Fruit fly (Drosophila melanogaster) whole organism, prepupa: ENCODE data around the gene CG12091.
A peak's percentile ranks its signal among the peaks of the same experiment; 100 is the strongest.

Experiments
- CG11902 ChIP-seq: fragments of 200-800 bp; sonication (Bioruptor generic); optimal IDR thresholded peaks from 3 replicates; lab custom pipeline; 2016; ENCODE audit warnings: missing biosample characterization, missing genetic modification characterization
- CG32006 ChIP-seq: fragments of 200-800 bp; sonication (Bioruptor generic); optimal IDR thresholded peaks from 3 replicates; lab custom pipeline; 2017; ENCODE audit warnings: missing biosample characterization, mild to moderate bottlenecking, missing genetic modification characterization
- CG7368 ChIP-seq: fragments of 200-800 bp; sonication (Bioruptor generic); optimal IDR thresholded peaks from 3 replicates; lab custom pipeline; 2016; ENCODE audit warnings: missing biosample characterization, missing genetic modification characterization
- Eip75B ChIP-seq: fragments of 200-800 bp; sonication (Bioruptor generic); optimal IDR thresholded peaks from 3 replicates; lab custom pipeline; 2016; ENCODE audit warnings: missing biosample characterization, missing genetic modification characterization
- Met ChIP-seq: fragments of 200-800 bp; sonication (Bioruptor generic); optimal IDR thresholded peaks from 3 replicates; lab custom pipeline; 2016; ENCODE audit warnings: missing biosample characterization, missing genetic modification characterization
- acj6 ChIP-seq: fragments of 200-800 bp; sonication (Bioruptor generic); optimal IDR thresholded peaks from 3 replicates; lab custom pipeline; 2016; ENCODE audit warnings: missing biosample characterization, missing genetic modification characterization
- esn ChIP-seq: fragments of 200-800 bp; sonication (Bioruptor generic); optimal IDR thresholded peaks from 2 replicates; lab custom pipeline; 2016; ENCODE audit warnings: missing biosample characterization, mild to moderate bottlenecking, missing genetic modification characterization, moderate library complexity
- fkh ChIP-seq: fragments of 200-800 bp; sonication (Bioruptor generic); optimal IDR thresholded peaks from 3 replicates; lab custom pipeline; 2017; ENCODE audit warnings: missing biosample characterization, mild to moderate bottlenecking, missing genetic modification characterization, moderate library complexity
- pdm3 ChIP-seq: fragments of 200-800 bp; sonication (Bioruptor generic); optimal IDR thresholded peaks from 3 replicates; lab custom pipeline; 2016; ENCODE audit warnings: missing biosample characterization, missing genetic modification characterization

DNA sequence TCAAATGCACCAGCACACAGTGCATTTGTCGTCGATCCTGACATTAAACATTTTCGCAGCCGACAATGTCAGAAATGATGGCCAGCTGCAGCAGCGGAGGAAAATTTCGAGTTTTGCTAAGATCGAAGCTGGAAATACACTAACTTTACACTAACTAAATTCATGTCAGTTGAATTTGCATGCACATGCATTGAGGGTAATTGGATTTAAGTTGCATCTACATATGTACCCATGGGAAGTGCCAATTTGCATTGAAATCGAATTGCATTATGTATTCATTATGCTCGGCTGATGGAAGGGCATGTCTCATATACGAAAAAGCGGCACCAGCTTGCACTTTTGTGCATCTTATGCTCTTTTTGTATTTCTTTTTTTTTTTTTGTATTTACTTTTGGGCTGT, 48.1 kb upstream of the CG12091 start:
- TF ChIP-seq acj6 (GFP tag; lab: Kevin White, UChicago): peak; percentile 76
- peak; percentile 81 for TF ChIP-seq pdm3 (GFP tag; lab: Kevin White, UChicago)
- peak; percentile 86 for TF ChIP-seq CG11902
- TF ChIP-seq Met: peak; percentile 57
- peak; percentile 86 for TF ChIP-seq CG7368 (GFP tag; lab: Kevin White, UChicago)
- TF ChIP-seq Eip75B (GFP tag; lab: Kevin White, UChicago): peak; percentile 68
- TF ChIP-seq esn (GFP tag; lab: Kevin White, UChicago): peak; percentile 80
- no peak for TF ChIP-seq fkh (GFP tag; lab: Kevin White, UChicago)
- TF ChIP-seq CG32006 (GFP tag; lab: Kevin White, UChicago): peak; percentile 80
